Fruit fly (Drosophila melanogaster) whole organism, embryonic: ENCODE results near the gene Hrd3.

Experiments
- Abd-B ChIP-seq: fragments of 200-800 bp; sonication (Bioruptor generic); optimal IDR thresholded peaks from 2 replicates; lab custom pipeline; 2018; ENCODE audit warnings: missing biosample characterization, mild to moderate bottlenecking, missing genetic modification characterization, moderate library complexity
- Ada2b ChIP-seq: fragments of 200-800 bp; sonication (Bioruptor generic); IDR thresholded peaks from 2 replicates; pipeline ENCODE4 v1.3.6; 2022; ENCODE audit warnings: missing biosample characterization, missing genetic modification characterization
- Atf3 ChIP-seq: fragments of 200-800 bp; sonication (Bioruptor generic); optimal IDR thresholded peaks from 3 replicates; lab custom pipeline; 2016; ENCODE audit warnings: missing biosample characterization, missing genetic modification characterization
- Blimp-1 ChIP-seq: fragments of 200-800 bp; sonication (Bioruptor generic); optimal IDR thresholded peaks from 3 replicates; lab custom pipeline; 2018; ENCODE audit warnings: missing biosample characterization, missing genetic modification characterization, mild to moderate bottlenecking, moderate library complexity, missing genetic modification reagents
- CG10274 ChIP-seq: fragments of 200-800 bp; sonication (Bioruptor generic); optimal IDR thresholded peaks from 3 replicates; lab custom pipeline; 2017; ENCODE audit warnings: missing biosample characterization, mild to moderate bottlenecking, missing genetic modification characterization
- CG10431 ChIP-seq: fragments of 200-800 bp; sonication (Bioruptor generic); optimal IDR thresholded peaks from 3 replicates; lab custom pipeline; 2018; ENCODE audit warnings: missing biosample characterization, mild to moderate bottlenecking, missing genetic modification characterization
- CG13624 ChIP-seq: fragments of 200-800 bp; sonication (Bioruptor generic); optimal IDR thresholded peaks from 2 replicates; lab custom pipeline; 2016; ENCODE audit warnings: missing biosample characterization, missing genetic modification characterization
- CG14014 ChIP-seq: fragments of 200-800 bp; sonication (Bioruptor generic); IDR thresholded peaks from 2 replicates; pipeline ENCODE4 v1.3.6; 2022; ENCODE audit warnings: missing biosample characterization, missing genetic modification characterization
- CG17328 ChIP-seq: fragments of 200-800 bp; sonication (Bioruptor generic); IDR thresholded peaks from 2 replicates; pipeline ENCODE4 v1.3.6; 2022; ENCODE audit warnings: missing biosample characterization, missing genetic modification characterization
- CG18011 ChIP-seq: fragments of 200-800 bp; sonication (Bioruptor generic); optimal IDR thresholded peaks from 2 replicates; lab custom pipeline; 2017; ENCODE audit warnings: missing biosample characterization, missing genetic modification characterization, mild to moderate bottlenecking, moderate library complexity, missing genotype
- CG3726 ChIP-seq: fragments of 200-800 bp; sonication (Bioruptor generic); IDR thresholded peaks from 3 replicates; pipeline ENCODE4, ENCODE4 v1.3.6; 2022; ENCODE audit warnings: missing biosample characterization, missing genetic modification characterization
- CG42726 ChIP-seq: fragments of 200-800 bp; sonication (Bioruptor generic); IDR thresholded peaks from 2 replicates; pipeline ENCODE4 v1.3.6; 2022; ENCODE audit warnings: missing biosample characterization, missing genetic modification characterization; ENCODE audit not compliant: partially characterized antibody
- CG4404 ChIP-seq: fragments of 200-800 bp; sonication (Bioruptor generic); IDR thresholded peaks from 2 replicates; pipeline ENCODE4 v1.3.6; 2022; ENCODE audit warnings: missing biosample characterization, missing genetic modification characterization
- CG4617 ChIP-seq: fragments of 200-800 bp; sonication (Bioruptor generic); optimal IDR thresholded peaks from 3 replicates; lab custom pipeline; 2016; ENCODE audit warnings: missing biosample characterization, missing genetic modification characterization, borderline replicate concordance
- CG4707 ChIP-seq: fragments of 200-800 bp; sonication (Bioruptor generic); optimal IDR thresholded peaks from 2 replicates; lab custom pipeline; 2018; ENCODE audit warnings: missing biosample characterization, mild to moderate bottlenecking, missing genetic modification characterization, moderate library complexity
- CG4730 ChIP-seq: fragments of 200-800 bp; sonication (Bioruptor generic); IDR thresholded peaks from 2 replicates; pipeline ENCODE4 v1.3.6; 2022; ENCODE audit warnings: missing biosample characterization, missing genetic modification characterization
- CG5953 ChIP-seq: fragments of 200-800 bp; sonication (Bioruptor generic); IDR thresholded peaks from 2 replicates; pipeline ENCODE4 v1.3.6; 2022; ENCODE audit warnings: missing biosample characterization, missing genetic modification characterization
- CG6272 ChIP-seq: fragments of 200-800 bp; sonication (Bioruptor generic); IDR thresholded peaks from 2 replicates; pipeline ENCODE4 v1.3.6; 2022; ENCODE audit warnings: missing biosample characterization, missing genetic modification characterization
- CG6683 ChIP-seq: fragments of 200-800 bp; sonication (Bioruptor generic); optimal IDR thresholded peaks from 2 replicates; lab custom pipeline; 2017; ENCODE audit warnings: missing biosample characterization, mild to moderate bottlenecking, missing genetic modification characterization, missing genetic modification reagents
- CG7839 ChIP-seq: fragments of 200-800 bp; sonication (Bioruptor generic); optimal IDR thresholded peaks from 3 replicates; lab custom pipeline; 2018; ENCODE audit warnings: missing biosample characterization, mild to moderate bottlenecking, missing genetic modification characterization, moderate library complexity
- CG7963 ChIP-seq: fragments of 200-800 bp; sonication (Bioruptor generic); IDR thresholded peaks from 3 replicates; pipeline ENCODE4 v1.3.6; 2022; ENCODE audit warnings: missing biosample characterization, missing genetic modification characterization; ENCODE audit not compliant: partially characterized antibody
- CG8359 ChIP-seq: fragments of 200-800 bp; sonication (Bioruptor generic); optimal IDR thresholded peaks from 2 replicates; lab custom pipeline; 2017; ENCODE audit warnings: missing biosample characterization, mild to moderate bottlenecking, missing genetic modification characterization, borderline replicate concordance
- Dip2 ChIP-seq: fragments of 200-800 bp; sonication (Bioruptor generic); IDR thresholded peaks from 2 replicates; pipeline ENCODE4 v1.3.6; 2022; ENCODE audit warnings: missing biosample characterization, missing genetic modification characterization
- Dll ChIP-seq: fragments of 200-800 bp; sonication (Bioruptor generic); IDR thresholded peaks from 4 replicates; pipeline ENCODE4 v1.3.6; 2022; ENCODE audit warnings: missing biosample characterization, missing genetic modification characterization; ENCODE audit not compliant: partially characterized antibody
- HLHmδ ChIP-seq: fragments of 200-800 bp; sonication (Bioruptor generic); optimal IDR thresholded peaks from 2 replicates; lab custom pipeline; 2018; ENCODE audit warnings: missing biosample characterization, mild to moderate bottlenecking, missing genetic modification characterization, moderate library complexity
- Jarid2 ChIP-seq: fragments of 200-800 bp; sonication (Bioruptor generic); optimal IDR thresholded peaks from 3 replicates; lab custom pipeline; 2017; ENCODE audit warnings: mild to moderate bottlenecking, missing biosample characterization, missing genetic modification reagents, missing genetic modification characterization
- Mad ChIP-seq: fragments of 200-800 bp; sonication (Bioruptor generic); optimal IDR thresholded peaks from 2 replicates; lab custom pipeline; 2016; ENCODE audit warnings: missing biosample characterization, missing genetic modification characterization
- Med ChIP-seq: fragments of 200-800 bp; sonication (Bioruptor generic); peaks from one replicate; lab custom pipeline; 2016; ENCODE audit warnings: missing biosample characterization, missing genetic modification characterization, mild to moderate bottlenecking, inconsistent platforms, moderate library complexity
- NC2β ChIP-seq: fragments of 200-800 bp; sonication (Bioruptor generic); optimal IDR thresholded peaks from 2 replicates; lab custom pipeline; 2016; ENCODE audit warnings: missing biosample characterization, missing genetic modification characterization
- Sox102F ChIP-seq: fragments of 200-800 bp; sonication (Bioruptor generic); optimal IDR thresholded peaks from 2 replicates; lab custom pipeline; 2018; ENCODE audit warnings: missing biosample characterization, mild to moderate bottlenecking, missing genetic modification characterization, moderate library complexity
- Spps ChIP-seq: fragments of 200-800 bp; sonication (Bioruptor generic); optimal IDR thresholded peaks from 2 replicates; lab custom pipeline; 2018; ENCODE audit warnings: missing biosample characterization, mild to moderate bottlenecking, missing genetic modification characterization
- Trl ChIP-seq, 3 experiments: fragments of >200 bp in 2 of 3; fragments of 200-800 bp in 1 of 3; sonication (Bioruptor generic) in 1 of 3; optimal IDR thresholded peaks; 2 replicates in 1 of 3; 3 replicates in 2 of 3; lab custom pipeline; 2016 to 2017; ENCODE audit warnings: missing biosample characterization in 1 of 3, missing genetic modification characterization in 1 of 3
- al ChIP-seq: fragments of 200-800 bp; sonication (Bioruptor generic); IDR thresholded peaks from 2 replicates; pipeline ENCODE4 v1.3.6; 2022; ENCODE audit warnings: missing biosample characterization, missing genetic modification characterization
- bigmax ChIP-seq: fragments of 200-800 bp; sonication (Bioruptor generic); optimal IDR thresholded peaks from 2 replicates; lab custom pipeline; 2018; ENCODE audit warnings: missing biosample characterization, mild to moderate bottlenecking, missing genetic modification characterization
- cato ChIP-seq: fragments of 200-800 bp; sonication (Bioruptor generic); optimal IDR thresholded peaks from 2 replicates; lab custom pipeline; 2016; ENCODE audit warnings: missing biosample characterization, missing genetic modification characterization, borderline replicate concordance
- chm ChIP-seq: fragments of 200-800 bp; sonication (Bioruptor generic); IDR thresholded peaks from 2 replicates; pipeline ENCODE4 v1.3.6; 2022; ENCODE audit warnings: missing biosample characterization, missing genetic modification characterization
- chn ChIP-seq: fragments of 200-800 bp; sonication (Bioruptor generic); optimal IDR thresholded peaks from 2 replicates; lab custom pipeline; 2016; ENCODE audit warnings: missing biosample characterization, missing genetic modification characterization
- exex ChIP-seq: fragments of 200-800 bp; sonication (Bioruptor generic); optimal IDR thresholded peaks from 4 replicates; lab custom pipeline; 2018; ENCODE audit warnings: missing biosample characterization, mild to moderate bottlenecking, missing genetic modification characterization, moderate library complexity
- fu2 ChIP-seq: fragments of 200-800 bp; sonication (Bioruptor generic); optimal IDR thresholded peaks from 2 replicates; lab custom pipeline; 2016; ENCODE audit warnings: missing biosample characterization, missing genetic modification characterization
- gce ChIP-seq: fragments of 200-800 bp; sonication (Bioruptor generic); IDR thresholded peaks from 3 replicates; pipeline ENCODE4 v1.3.6; 2022; ENCODE audit warnings: missing biosample characterization, missing genetic modification characterization
- gsb-n ChIP-seq: fragments of 200-800 bp; sonication (Bioruptor generic); optimal IDR thresholded peaks from 3 replicates; lab custom pipeline; 2018; ENCODE audit warnings: missing biosample characterization, mild to moderate bottlenecking, missing genetic modification characterization
- ham ChIP-seq: fragments of 200-800 bp; sonication (Bioruptor generic); IDR thresholded peaks from 2 replicates; pipeline ENCODE4 v1.3.6; 2022; ENCODE audit warnings: missing biosample characterization, missing genetic modification characterization
- pfk ChIP-seq: fragments of 200-800 bp; sonication (Bioruptor generic); optimal IDR thresholded peaks from 2 replicates; lab custom pipeline; 2018; ENCODE audit warnings: missing biosample characterization, mild to moderate bottlenecking, missing genetic modification characterization, moderate library complexity
- repo ChIP-seq: fragments of 200-800 bp; sonication (Bioruptor generic); optimal IDR thresholded peaks from 2 replicates; lab custom pipeline; 2016; ENCODE audit warnings: missing biosample characterization, missing genetic modification characterization
- rib ChIP-seq: fragments of 200-800 bp; sonication (Bioruptor generic); IDR thresholded peaks from 2 replicates; pipeline ENCODE4 v1.3.6; 2022; ENCODE audit warnings: missing biosample characterization, missing genetic modification characterization
- sima ChIP-seq: fragments of 200-800 bp; sonication (Bioruptor generic); optimal IDR thresholded peaks from 2 replicates; lab custom pipeline; 2016; ENCODE audit warnings: missing biosample characterization, missing genetic modification characterization
- slou ChIP-seq: fragments of 200-800 bp; sonication (Bioruptor generic); optimal IDR thresholded peaks from 3 replicates; lab custom pipeline; 2016; ENCODE audit warnings: missing biosample characterization, missing genetic modification characterization
- tio ChIP-seq: fragments of 200-800 bp; sonication (Bioruptor generic); optimal IDR thresholded peaks from 2 replicates; lab custom pipeline; 2017; ENCODE audit warnings: missing biosample characterization, missing genetic modification characterization, inconsistent platforms
- tll ChIP-seq, 2 experiments: fragments of 200-800 bp in 1 of 2; fragments of >200 bp in 1 of 2; sonication (Bioruptor generic) in 1 of 2; optimal IDR thresholded peaks; 2 replicates each; lab custom pipeline; 2017 to 2019; ENCODE audit warnings: missing biosample characterization in 2 of 2, missing genetic modification characterization in 2 of 2, mild to moderate bottlenecking in 1 of 2, moderate library complexity in 1 of 2

Gene Hrd3

DNA sequence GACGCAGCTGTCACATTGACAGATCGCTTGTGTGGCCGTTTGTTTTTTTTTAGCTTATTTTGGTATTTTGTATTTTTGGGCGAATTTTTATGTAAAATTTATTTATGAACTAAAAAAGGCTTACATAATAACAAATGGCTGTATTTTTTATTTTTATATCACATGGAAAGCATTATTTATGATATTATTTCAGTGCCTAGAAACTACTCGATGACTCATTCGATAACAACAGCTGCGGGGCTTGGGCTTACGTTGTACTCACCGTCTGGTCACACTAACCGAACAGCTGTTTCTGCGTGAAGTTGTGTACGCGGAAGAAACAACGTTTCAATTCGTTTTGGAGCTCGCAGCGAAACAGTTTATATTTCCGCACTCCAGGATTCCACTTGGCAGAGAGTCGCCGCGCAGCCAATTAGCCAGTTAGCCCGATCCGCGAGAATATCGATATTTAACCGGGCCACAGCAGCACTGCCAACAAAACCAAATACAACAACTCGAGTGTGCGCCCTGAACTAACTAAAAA lies 25.3 kb downstream of the Hrd3 start, which contains the start of the genes Hmgcr and Rpn9 (continued):
- TF ChIP-seq exex: peak; percentile 17
- TF ChIP-seq CG7963 (GFP tag; lab: Robert Waterston, UW): 0 out of 3 replicates have a peak, but pooled peaks have one; percentile 22
- TF ChIP-seq CG5953: no peak
- no peak for TF ChIP-seq bigmax (GFP tag; lab: Kevin White, UChicago)
- TF ChIP-seq Spps: no peak
- TF ChIP-seq cato (GFP tag; lab: Kevin White, UChicago): no peak
- 0 out of 4 replicates have a peak, but pooled peaks have one; percentile 40 for TF ChIP-seq Dll (GFP tag; lab: Robert Waterston, UW)
- no peak for TF ChIP-seq Atf3 (GFP tag; lab: Kevin White, UChicago)
- no peak for TF ChIP-seq CG4707 (GFP tag; lab: Kevin White, UChicago)
- no peak for TF ChIP-seq sima (GFP tag; lab: Kevin White, UChicago)
- no peak for TF ChIP-seq CG18011 (GFP tag; lab: Kevin White, UChicago)
- no peak for TF ChIP-seq ham (GFP tag; lab: Robert Waterston, UW)
- peak; percentile 49 for TF ChIP-seq gsb-n (tag; lab: Kevin White, UChicago)
- TF ChIP-seq rib (GFP tag; lab: Robert Waterston, UW): no peak
- TF ChIP-seq fu2 (GFP tag; lab: Kevin White, UChicago): no peak
- no peak for TF ChIP-seq CG6272 (GFP tag; lab: Robert Waterston, UW)
- TF ChIP-seq Dip2 (GFP tag; lab: Robert Waterston, UW): no peak
- TF ChIP-seq CG17328 (GFP tag; lab: Robert Waterston, UW): peak; percentile 38; the same call in 1 of the 2 replicates
- no peak for TF ChIP-seq Sox102F (GFP tag; lab: Kevin White, UChicago)
- TF ChIP-seq CG8359 (GFP tag; lab: Kevin White, UChicago): peak; percentile 9
- TF ChIP-seq CG13624 (GFP tag; lab: Kevin White, UChicago): peak; percentile 14
- TF ChIP-seq CG4404 (GFP tag; lab: Robert Waterston, UW): no peak
- TF ChIP-seq Trl (optimal IDR thresholded peaks at IDR 0.05; lab: Kevin White, UChicago): no peak
- TF ChIP-seq Trl (GFP tag; optimal IDR thresholded peaks at IDR 0.05; lab: Kevin White, UChicago): no peak
- TF ChIP-seq CG3726 (GFP tag; lab: Robert Waterston, UW): no peak
- no peak for TF ChIP-seq slou (GFP tag; lab: Kevin White, UChicago)
- TF ChIP-seq Blimp-1 (GFP tag; lab: Kevin White, UChicago): peak; percentile 11
- no peak for TF ChIP-seq tio (GFP tag; lab: Kevin White, UChicago)
- no peak for TF ChIP-seq CG10274
- no peak for TF ChIP-seq gce (GFP tag; lab: Robert Waterston, UW)
- peak; percentile 70; the same call in 1 of the 2 replicates for TF ChIP-seq chm
- no peak for TF ChIP-seq Ada2b (GFP tag; lab: Robert Waterston, UW)
- peak; percentile 8 for TF ChIP-seq pfk (GFP tag; lab: Kevin White, UChicago)
- no peak for TF ChIP-seq CG4730
- TF ChIP-seq CG10431 (GFP tag; lab: Kevin White, UChicago): peak; percentile 54
- peak; percentile 86 for TF ChIP-seq Jarid2 (GFP tag; lab: Kevin White, UChicago)
- TF ChIP-seq CG42726 (GFP tag; lab: Robert Waterston, UW): peak; percentile 17; the same call in 1 of the 2 replicates
- TF ChIP-seq chn (GFP tag; lab: Kevin White, UChicago): no peak
- TF ChIP-seq CG4617 (GFP tag; lab: Kevin White, UChicago): peak; percentile 41
- peak; percentile 31 for TF ChIP-seq Mad (GFP tag; lab: Kevin White, UChicago)
- TF ChIP-seq repo (GFP tag; lab: Kevin White, UChicago): no peak
- peak in 1 of 2 experiments; percentile 29 for TF ChIP-seq tll (GFP tag; optimal IDR thresholded peaks at IDR 0.05; lab: Kevin White, UChicago)
- TF ChIP-seq CG6683: no peak
- no peak for TF ChIP-seq CG14014 (GFP tag; lab: Robert Waterston, UW)
- no peak for TF ChIP-seq al (GFP tag; lab: Robert Waterston, UW)
- TF ChIP-seq CG7839 (tag; lab: Kevin White, UChicago): peak; percentile 13
- TF ChIP-seq Med (GFP tag; lab: Kevin White, UChicago): peak; percentile 83
- TF ChIP-seq Abd-B (GFP tag; lab: Kevin White, UChicago): no peak
- TF ChIP-seq NC2β (GFP tag; lab: Kevin White, UChicago): peak; percentile 55
- peak; percentile 72 for TF ChIP-seq HLHmδ (GFP tag; lab: Kevin White, UChicago)
